Worm (Caenorhabditis elegans) whole organism, young adult: ENCODE data around the gene best-5.

ENCODE experiments used
- B0035.1 ChIP-seq: sonication (generic microtip); optimal IDR thresholded peaks from 2 replicates; lab custom pipeline; 2016; ENCODE audit warnings: missing genetic modification characterization, mild to moderate bottlenecking, missing compliant biosample characterization, missing genotype, missing genetic modification reagents
- K12H6.12 ChIP-seq: fragments of 200-800 bp; sonication (Bioruptor generic); optimal IDR thresholded peaks from 2 replicates; lab custom pipeline; 2018; ENCODE audit warnings: mild to moderate bottlenecking, missing genetic modification characterization, missing compliant biosample characterization
- T07F8.4 ChIP-seq: sonication (generic microtip); optimal IDR thresholded peaks from 2 replicates; lab custom pipeline; 2016; ENCODE audit warnings: mild to moderate bottlenecking, missing genetic modification characterization, moderate library complexity, missing compliant biosample characterization
- Y53F4B.3 ChIP-seq: fragments of 200-800 bp; sonication (Bioruptor generic); IDR thresholded peaks from 2 replicates; pipeline ENCODE4 v1.3.6; 2022; ENCODE audit warnings: missing genetic modification reagents, missing genetic modification characterization, missing compliant biosample characterization
- Y53G8AR.9 ChIP-seq: fragments of 200-800 bp; sonication (Bioruptor generic); conservative IDR thresholded peaks from 2 replicates; pipeline ENCODE4 v1.3.6; 2022; ENCODE audit warnings: missing genetic modification reagents, missing genetic modification characterization, missing compliant biosample characterization
- ZK185.1 ChIP-seq: sonication (generic microtip); optimal IDR thresholded peaks from 2 replicates; lab custom pipeline; 2016; ENCODE audit warnings: mild to moderate bottlenecking, missing genetic modification characterization, missing compliant biosample characterization; ENCODE audit not compliant: poor library complexity, severe bottlenecking
- aptf-3 ChIP-seq: fragments of 200-800 bp; sonication (Bioruptor generic); IDR thresholded peaks from 2 replicates; pipeline ENCODE4 v1.3.6; 2022; ENCODE audit warnings: missing genetic modification characterization, missing compliant biosample characterization
- atf-7 ChIP-seq: sonication (generic microtip); optimal IDR thresholded peaks from 2 replicates; lab custom pipeline; 2017; ENCODE audit warnings: mild to moderate bottlenecking, missing genetic modification characterization, missing compliant biosample characterization
- attf-3 ChIP-seq: fragments of 200-800 bp; sonication (Bioruptor generic); conservative IDR thresholded peaks from 2 replicates; pipeline ENCODE4 v1.3.6; 2022; ENCODE audit warnings: missing genetic modification reagents, missing genetic modification characterization, missing compliant biosample characterization
- attf-6 ChIP-seq: fragments of 200-800 bp; sonication (Bioruptor generic); IDR thresholded peaks from 2 replicates; pipeline ENCODE4 v1.3.6; 2022; ENCODE audit warnings: missing genetic modification reagents, missing genetic modification characterization, missing compliant biosample characterization
- cebp-1 ChIP-seq, 2 experiments: fragments of 200-800 bp in 1 of 2; sonication (Bioruptor generic) in 1 of 2; sonication (generic microtip) in 1 of 2; IDR thresholded peaks in 1 of 2; optimal IDR thresholded peaks in 1 of 2; 2 replicates each; pipeline versions ENCODE4 v1.3.6 to Lab custom; 2017 to 2022; ENCODE audit warnings: missing compliant biosample characterization in 2 of 2, missing genetic modification characterization in 2 of 2, mild to moderate bottlenecking in 1 of 2, missing genetic modification reagents in 1 of 2, moderate library complexity in 1 of 2
- ceh-27 ChIP-seq: fragments of 200-800 bp; sonication (Bioruptor generic); optimal IDR thresholded peaks from 2 replicates; lab custom pipeline; 2018; ENCODE audit warnings: mild to moderate bottlenecking, missing genetic modification characterization, moderate library complexity, missing compliant biosample characterization
- die-1 ChIP-seq: sonication (generic microtip); optimal IDR thresholded peaks from 2 replicates; lab custom pipeline; 2016; ENCODE audit warnings: missing genotype, mild to moderate bottlenecking, missing genetic modification characterization, missing compliant biosample characterization
- fkh-3 ChIP-seq: sonication (generic microtip); optimal IDR thresholded peaks from 2 replicates; lab custom pipeline; 2016; ENCODE audit warnings: mild to moderate bottlenecking, missing genetic modification characterization, missing compliant biosample characterization
- hmg-1.2 ChIP-seq: fragments of 200-800 bp; sonication (Bioruptor generic); IDR thresholded peaks from 2 replicates; pipeline ENCODE4 v1.3.6; 2022; ENCODE audit warnings: missing genetic modification reagents, missing genetic modification characterization, missing compliant biosample characterization
- lin-26 ChIP-seq: fragments of 200-800 bp; sonication (Bioruptor generic); IDR thresholded peaks from 2 replicates; pipeline ENCODE4 v1.3.6; 2022; ENCODE audit warnings: missing genetic modification reagents, missing genetic modification characterization, missing compliant biosample characterization
- lin-35 ChIP-seq, 3 experiments: fragments of 150-350 bp in 2 of 3; sonication (generic microtip) in 1 of 3; optimal IDR thresholded peaks; 2 replicates each; lab custom pipeline; 2014 to 2018; ENCODE audit warnings: missing biosample characterization in 3 of 3, missing genetic modification characterization in 3 of 3, missing genetic modification reagents in 3 of 3
- mes-4 ChIP-seq: sonication (generic microtip); optimal IDR thresholded peaks from 2 replicates; lab custom pipeline; 2016; ENCODE audit warnings: missing genotype, missing genetic modification characterization, missing compliant biosample characterization
- nfyb-1 ChIP-seq: fragments of 200-800 bp; sonication (Bioruptor generic); IDR thresholded peaks from 2 replicates; pipeline ENCODE4 v1.3.6; 2022; ENCODE audit warnings: missing genetic modification reagents, missing genetic modification characterization, missing compliant biosample characterization
- nhr-80 ChIP-seq: sonication (generic microtip); optimal IDR thresholded peaks from 2 replicates; lab custom pipeline; 2016; ENCODE audit warnings: missing genetic modification characterization, missing compliant biosample characterization
- rec-8 ChIP-seq, 2 experiments: sonication (generic microtip); optimal IDR thresholded peaks; 2 replicates each; lab custom pipeline; 2016; ENCODE audit warnings: mild to moderate bottlenecking in 2 of 2, missing genetic modification characterization in 2 of 2, missing genetic modification reagents in 2 of 2, missing genotype in 2 of 2, missing biosample characterization in 1 of 2, missing compliant biosample characterization in 1 of 2, moderate library complexity in 1 of 2
- sea-2 ChIP-seq: fragments of 200-800 bp; sonication (Bioruptor generic); IDR thresholded peaks from 2 replicates; pipeline ENCODE4 v1.3.6; 2022; ENCODE audit warnings: missing genetic modification characterization, missing compliant biosample characterization
- snpc-4 ChIP-seq, 5 experiments: fragments of 150-350 bp in 1 of 5; sonication (generic microtip) in 4 of 5; optimal IDR thresholded peaks; 2 replicates each; lab custom pipeline; 2014 to 2018; ENCODE audit warnings: missing genetic modification characterization in 5 of 5, missing biosample characterization in 3 of 5, antibody characterized with exemption in 2 of 5, mild to moderate bottlenecking in 2 of 5, missing compliant biosample characterization in 2 of 5, missing genotype in 2 of 5, moderate library complexity in 2 of 5, missing genetic modification reagents in 1 of 5
- somi-1 ChIP-seq: fragments of 200-800 bp; sonication (Bioruptor generic); optimal IDR thresholded peaks from 2 replicates; lab custom pipeline; 2018; ENCODE audit warnings: mild to moderate bottlenecking, missing genetic modification characterization, missing compliant biosample characterization
- zfh-2 ChIP-seq: fragments of 200-800 bp; sonication (Bioruptor generic); conservative IDR thresholded peaks from 2 replicates; pipeline ENCODE4 v1.3.6; 2022; ENCODE audit warnings: missing genetic modification reagents, missing genetic modification characterization, missing compliant biosample characterization
- ztf-18 ChIP-seq: sonication (generic microtip); optimal IDR thresholded peaks from 2 replicates; lab custom pipeline; 2016; ENCODE audit warnings: missing genotype, mild to moderate bottlenecking, missing genetic modification characterization, missing compliant biosample characterization
- ztf-28 ChIP-seq: fragments of 200-800 bp; sonication (Bioruptor generic); IDR thresholded peaks from 2 replicates; pipeline ENCODE4 v1.3.6; 2022; ENCODE audit warnings: missing genetic modification reagents, missing genetic modification characterization, missing compliant biosample characterization

best-5 gene

DNA sequence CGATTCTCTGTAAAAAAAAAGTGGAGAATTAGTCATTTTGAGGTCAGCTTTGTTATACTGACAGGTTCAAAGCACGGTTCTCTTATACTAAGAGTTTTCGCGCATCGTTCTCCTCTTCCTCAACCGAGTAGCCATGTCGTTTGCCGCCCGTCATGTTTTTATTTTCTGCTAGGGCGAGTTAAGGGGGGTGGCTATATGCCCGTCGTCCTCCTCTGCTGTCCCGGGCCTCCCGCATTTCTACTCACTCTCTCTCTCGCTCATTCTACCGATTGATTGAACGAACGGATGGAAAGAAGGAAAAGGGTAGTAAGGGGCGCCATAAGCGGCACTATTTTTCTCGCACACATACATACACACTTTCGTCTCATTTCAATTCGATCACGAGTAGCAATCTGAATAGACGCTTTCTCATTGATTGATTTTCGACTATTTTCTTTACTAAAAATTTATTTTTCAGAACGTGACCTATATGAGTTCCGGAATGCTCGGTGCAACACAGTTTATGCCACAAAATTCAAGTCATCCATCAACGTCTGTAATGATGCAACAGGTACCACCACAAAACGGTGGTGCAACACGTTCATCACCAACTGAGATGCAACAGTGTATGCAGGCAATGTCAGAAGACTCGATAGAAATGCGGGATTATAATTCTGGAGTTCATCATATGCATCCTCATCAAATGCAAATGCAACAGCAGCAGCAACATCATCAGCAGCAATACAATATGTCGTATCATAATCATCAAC, 15.3 kb upstream of the best-5 start:
- peak in 1 of 3 experiments; percentile 25 for TF ChIP-seq lin-35 (GFP tag; optimal IDR thresholded peaks at IDR 0.05; lab: Kevin White, UChicago)
- TF ChIP-seq aptf-3 (GFP tag; lab: Robert Waterston, UW), result no peak

DNA sequence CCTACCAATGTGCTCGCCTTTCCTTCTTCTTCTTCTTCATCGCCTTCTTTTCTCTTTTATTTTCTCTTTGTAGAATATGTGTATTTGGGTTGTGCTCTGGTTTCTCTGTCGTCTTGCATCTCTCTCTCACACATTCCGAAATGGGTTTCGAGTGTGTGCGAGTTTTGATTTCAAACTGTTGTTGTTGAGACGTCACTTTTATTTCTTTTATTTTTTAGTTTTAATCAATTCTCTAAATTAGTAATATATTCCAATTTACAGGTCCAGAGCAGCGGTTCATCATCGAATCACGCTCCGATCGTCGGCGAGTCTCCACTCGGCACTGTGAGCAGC, 14.5 kb upstream of the best-5 start:
- TF ChIP-seq fkh-3 (tag; lab: Kevin White, UChicago) (no peak), rec-8 (tag; optimal IDR thresholded peaks at IDR 0.05; lab: Kevin White, UChicago) (no peak), atf-7 (tag; lab: Kevin White, UChicago) (peak; percentile 40)

DNA sequence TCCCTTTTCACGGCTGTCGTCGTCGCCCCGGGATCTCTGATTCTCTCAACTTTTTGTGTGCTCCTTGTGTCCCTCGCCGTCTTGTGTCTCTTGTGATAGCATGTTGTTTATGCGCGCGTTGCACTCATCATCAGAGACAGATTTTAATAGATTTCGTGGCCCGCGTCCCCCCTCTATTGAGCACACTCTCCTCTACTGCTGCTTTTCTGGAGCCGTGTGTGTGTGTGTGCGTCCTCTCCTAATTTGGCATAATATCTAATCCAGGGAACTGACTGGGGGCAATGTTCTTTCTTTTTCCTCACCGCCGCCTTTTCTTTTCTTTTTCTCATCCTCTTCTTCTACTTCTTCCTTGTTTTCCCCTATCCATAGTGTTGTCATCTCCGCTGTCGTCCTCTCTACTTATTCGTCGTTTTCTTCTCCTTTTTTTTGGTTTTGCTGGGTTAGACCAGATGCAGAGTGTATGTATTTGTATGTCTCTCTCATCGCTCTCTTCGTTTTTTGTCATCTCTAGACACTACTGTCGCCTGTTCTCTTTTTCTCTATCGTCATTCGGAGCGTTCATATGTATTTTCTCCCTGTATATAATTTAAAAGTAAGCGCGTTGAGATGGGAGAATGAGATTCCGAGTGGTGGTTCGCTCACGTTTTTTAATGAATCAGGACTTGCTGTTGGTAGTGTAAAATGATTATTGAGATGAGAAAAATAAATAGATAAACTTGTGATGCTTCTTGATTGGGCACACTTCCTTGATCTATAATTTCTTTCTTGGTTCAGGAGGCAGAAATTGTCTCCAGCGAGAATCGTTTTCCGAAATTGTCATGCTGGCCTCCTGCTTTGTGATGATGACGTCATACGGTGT, 13.9 kb upstream of the best-5 start:
- no peak for TF ChIP-seq Y53F4B.3 (GFP tag; lab: Robert Waterston, UW)
- peak; percentile 83 for TF ChIP-seq zfh-2 (GFP tag; lab: Robert Waterston, UW)
- peak; percentile 38 for TF ChIP-seq ceh-27 (GFP tag; lab: Kevin White, UChicago)
- no peak for TF ChIP-seq attf-3 (GFP tag; lab: Robert Waterston, UW)
- TF ChIP-seq ztf-28 (GFP tag; lab: Robert Waterston, UW), result no peak
- TF ChIP-seq Y53G8AR.9 (GFP tag; lab: Robert Waterston, UW), result no peak
- peak; percentile 11 for TF ChIP-seq die-1 (tag; lab: Kevin White, UChicago)
- TF ChIP-seq K12H6.12, result peak; percentile 51
- peak; percentile 43; the same call in 1 of the 2 replicates for TF ChIP-seq hmg-1.2 (GFP tag; lab: Robert Waterston, UW)
- 0 out of 2 replicates have a peak, but pooled peaks have one; percentile 57 for TF ChIP-seq lin-26 (GFP tag; lab: Robert Waterston, UW)
- no peak for TF ChIP-seq sea-2 (GFP tag; lab: Robert Waterston, UW)
- TF ChIP-seq cebp-1 (GFP tag; IDR thresholded peaks at IDR 0.05; lab: Robert Waterston, UW), result no peak
- peak; percentile 36 for TF ChIP-seq cebp-1 (tag; optimal IDR thresholded peaks at IDR 0.05; lab: Kevin White, UChicago)
- 0 out of 2 replicates have a peak, but pooled peaks have one; percentile 19 for TF ChIP-seq nfyb-1
- peak; percentile 38 for TF ChIP-seq somi-1 (GFP tag; lab: Kevin White, UChicago)
- TF ChIP-seq, all 124 proteins: peak for 9

DNA sequence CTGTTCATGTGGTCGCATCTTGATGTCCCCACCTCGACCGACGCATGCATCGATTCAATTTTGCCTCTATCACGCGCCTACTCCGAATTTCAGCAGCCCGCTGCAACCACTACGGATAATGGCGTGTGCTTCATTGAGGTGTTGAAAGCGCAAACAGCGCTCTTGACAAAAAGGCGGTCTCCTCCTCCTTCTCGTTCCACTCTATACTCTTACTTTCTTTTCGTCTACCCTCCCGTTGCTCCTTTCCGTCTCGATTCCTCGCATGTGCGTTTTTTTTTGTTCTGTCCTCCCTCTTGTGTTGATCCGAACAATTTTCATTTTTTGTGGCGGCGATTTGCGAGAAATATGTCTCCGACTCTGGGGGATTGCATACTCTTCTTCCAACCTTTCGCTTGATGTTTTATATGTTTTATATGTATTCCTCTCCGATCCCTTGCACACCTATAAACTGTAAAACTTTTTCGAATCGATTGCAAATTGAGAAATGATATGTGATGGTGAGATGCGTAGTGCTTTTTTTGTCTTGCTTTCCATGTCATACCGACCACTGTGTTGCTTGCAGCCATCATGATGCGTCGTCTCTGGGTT, 12.7 kb upstream of the best-5 start:
- no peak for TF ChIP-seq B0035.1 (tag; lab: Kevin White, UChicago)
- peak; percentile 7 for TF ChIP-seq ceh-27 (GFP tag; lab: Kevin White, UChicago)
- no peak for TF ChIP-seq attf-6 (GFP tag; lab: Robert Waterston, UW)
- TF ChIP-seq mes-4, result no peak
- peak; percentile 62 for TF ChIP-seq nhr-80 (tag; lab: Kevin White, UChicago)
- TF ChIP-seq ztf-18 (tag; lab: Kevin White, UChicago), result peak; percentile 5
- TF ChIP-seq snpc-4 (GFP tag; optimal IDR thresholded peaks at IDR 0.05; lab: Kevin White, UChicago), result no peak
- TF ChIP-seq snpc-4 (tag; optimal IDR thresholded peaks at IDR 0.05; lab: Kevin White, UChicago), result peak in 1 of 4 experiments; percentile 20
- TF ChIP-seq K12H6.12, result peak; percentile 61
- no peak for TF ChIP-seq T07F8.4 (tag; lab: Kevin White, UChicago)
- TF ChIP-seq lin-26 (GFP tag; lab: Robert Waterston, UW), result 0 out of 2 replicates have a peak, but pooled peaks have one; percentile 38
- peak; percentile 46 for TF ChIP-seq ZK185.1 (tag; lab: Kevin White, UChicago)
- TF ChIP-seq hmg-1.2 (GFP tag; lab: Robert Waterston, UW), result peak; percentile 27; the same call in 1 of the 2 replicates
- peak; percentile 84 for TF ChIP-seq zfh-2 (GFP tag; lab: Robert Waterston, UW)
- TF ChIP-seq cebp-1 (GFP tag; IDR thresholded peaks at IDR 0.05; lab: Robert Waterston, UW), result no peak
- TF ChIP-seq cebp-1 (tag; optimal IDR thresholded peaks at IDR 0.05; lab: Kevin White, UChicago), result peak; percentile 57
- TF ChIP-seq, all 124 proteins: peak for 10
